Fruit fly (Drosophila melanogaster): Measurements from ENCODE around the gene Polr3D.

- no peak for TF ChIP-seq h (optimal IDR thresholded peaks at IDR 0.05)
- TF ChIP-seq psq (optimal IDR thresholded peaks at IDR 0.05) = no peak
- TF ChIP-seq Myc (optimal IDR thresholded peaks at IDR 0.05) = no peak
- no peak for TF ChIP-seq Sin3A (optimal IDR thresholded peaks at IDR 0.05)
- TF ChIP-seq ttk (optimal IDR thresholded peaks at IDR 0.05) = no peak
Measured at dm6 chr3L:18138280-18138679, 28.9 kb upstream of the Polr3D start.

Data from Kc167 (cell line).